Fruit fly (Drosophila melanogaster) whole organism, embryonic: ENCODE measurements around the gene CG15186.

Experiments used
- Ada2b ChIP-seq: fragments of 200-800 bp; sonication (Bioruptor generic); IDR thresholded peaks from 2 replicates; pipeline ENCODE4 v1.3.6; 2022; ENCODE audit warnings: missing biosample characterization, missing genetic modification characterization
- BEAF-32 ChIP-seq: fragments of 200-800 bp; sonication (Bioruptor generic); optimal IDR thresholded peaks from 3 replicates; lab custom pipeline; 2017; ENCODE audit warnings: missing biosample characterization, missing genetic modification characterization, mild to moderate bottlenecking, moderate library complexity, missing genetic modification reagents
- CG11695 ChIP-seq: fragments of 200-800 bp; sonication (Bioruptor generic); IDR thresholded peaks from 3 replicates; pipeline ENCODE4 v1.3.6; 2022; ENCODE audit warnings: missing biosample characterization, missing genetic modification characterization
- CG14710 ChIP-seq: fragments of 200-800 bp; sonication (Bioruptor generic); optimal IDR thresholded peaks from 3 replicates; lab custom pipeline; 2019; ENCODE audit warnings: missing biosample characterization, mild to moderate bottlenecking, missing genetic modification characterization, moderate library complexity
- CG17361 ChIP-seq: fragments of 200-800 bp; sonication (Bioruptor generic); IDR thresholded peaks from 3 replicates; pipeline ENCODE4 v1.3.6; 2022; ENCODE audit warnings: missing biosample characterization, missing genetic modification characterization
- CG17829 ChIP-seq: fragments of 200-800 bp; optimal IDR thresholded peaks from 2 replicates; lab custom pipeline; 2019; ENCODE audit warnings: missing biosample characterization, mild to moderate bottlenecking, missing genetic modification characterization, moderate library complexity
- CG18011 ChIP-seq: fragments of 200-800 bp; sonication (Bioruptor generic); optimal IDR thresholded peaks from 2 replicates; lab custom pipeline; 2017; ENCODE audit warnings: missing biosample characterization, missing genetic modification characterization, mild to moderate bottlenecking, moderate library complexity, missing genotype
- CG32532 ChIP-seq: fragments of 200-800 bp; sonication (Bioruptor generic); IDR thresholded peaks from 2 replicates; pipeline ENCODE4 v1.3.6; 2022; ENCODE audit warnings: missing biosample characterization, missing genetic modification characterization
- CG32767 ChIP-seq: fragments of 200-800 bp; sonication (Bioruptor generic); IDR thresholded peaks from 2 replicates; pipeline ENCODE4 v1.3.6; 2022; ENCODE audit warnings: missing biosample characterization, missing genetic modification characterization
- CG32772 ChIP-seq: fragments of 200-800 bp; sonication (Bioruptor generic); IDR thresholded peaks from 2 replicates; pipeline ENCODE4 v1.3.6; 2022; ENCODE audit warnings: missing biosample characterization, missing genetic modification characterization
- CG3838 ChIP-seq: fragments of 200-800 bp; sonication (Bioruptor generic); optimal IDR thresholded peaks from 3 replicates; lab custom pipeline; 2016; ENCODE audit warnings: missing biosample characterization, missing genetic modification characterization
- CG3995 ChIP-seq: fragments of 200-800 bp; sonication (Bioruptor generic); optimal IDR thresholded peaks from 3 replicates; lab custom pipeline; 2016; ENCODE audit warnings: missing biosample characterization, missing genetic modification characterization
- CG4328 ChIP-seq: fragments of 200-800 bp; sonication (Bioruptor generic); optimal IDR thresholded peaks from 3 replicates; lab custom pipeline; 2017; ENCODE audit warnings: missing biosample characterization, missing genetic modification reagents, missing genetic modification characterization
- CG5245 ChIP-seq: fragments of 200-800 bp; sonication (Bioruptor generic); optimal IDR thresholded peaks from 3 replicates; lab custom pipeline; 2016; ENCODE audit warnings: missing biosample characterization, missing genetic modification characterization
- CG6272 ChIP-seq: fragments of 200-800 bp; sonication (Bioruptor generic); IDR thresholded peaks from 2 replicates; pipeline ENCODE4 v1.3.6; 2022; ENCODE audit warnings: missing biosample characterization, missing genetic modification characterization
- CG6683 ChIP-seq: fragments of 200-800 bp; sonication (Bioruptor generic); optimal IDR thresholded peaks from 2 replicates; lab custom pipeline; 2017; ENCODE audit warnings: missing biosample characterization, mild to moderate bottlenecking, missing genetic modification characterization, missing genetic modification reagents
- CG8388 ChIP-seq: fragments of 200-800 bp; sonication (Bioruptor generic); optimal IDR thresholded peaks from 2 replicates; lab custom pipeline; 2019; ENCODE audit warnings: missing biosample characterization, mild to moderate bottlenecking, missing genetic modification characterization, moderate library complexity
- CTCF ChIP-seq: fragments of 200-800 bp; sonication (Bioruptor generic); optimal IDR thresholded peaks from 2 replicates; lab custom pipeline; 2017; ENCODE audit warnings: missing biosample characterization, mild to moderate bottlenecking, missing genetic modification characterization, moderate library complexity
- Chrac-16 ChIP-seq: fragments of 200-800 bp; sonication (Bioruptor generic); optimal IDR thresholded peaks from 3 replicates; lab custom pipeline; 2016; ENCODE audit warnings: missing biosample characterization, missing genetic modification characterization
- D19B ChIP-seq: fragments of 200-800 bp; sonication (Bioruptor generic); optimal IDR thresholded peaks from 2 replicates; lab custom pipeline; 2017; ENCODE audit warnings: missing biosample characterization, mild to moderate bottlenecking, missing genetic modification characterization
- Dfd ChIP-seq, 2 experiments: fragments of >200 bp; optimal IDR thresholded peaks; 2 replicates each; lab custom pipeline; 2017; ENCODE audit warnings: missing biosample characterization in 2 of 2, missing genetic modification characterization in 2 of 2
- Dip2 ChIP-seq: fragments of 200-800 bp; sonication (Bioruptor generic); IDR thresholded peaks from 2 replicates; pipeline ENCODE4 v1.3.6; 2022; ENCODE audit warnings: missing biosample characterization, missing genetic modification characterization
- Dip3 ChIP-seq: fragments of 200-800 bp; sonication (Bioruptor generic); optimal IDR thresholded peaks from 3 replicates; lab custom pipeline; 2016; ENCODE audit warnings: missing biosample characterization, missing genetic modification characterization
- Doc3 ChIP-seq: fragments of 200-800 bp; sonication (Bioruptor generic); IDR thresholded peaks from 3 replicates; pipeline ENCODE4 v1.3.6; 2022; ENCODE audit warnings: missing biosample characterization, missing genetic modification characterization; ENCODE audit not compliant: partially characterized antibody
- Drgx ChIP-seq: fragments of 200-800 bp; sonication (Bioruptor generic); IDR thresholded peaks from 2 replicates; pipeline ENCODE4 v1.3.6; 2022; ENCODE audit warnings: missing biosample characterization, missing genetic modification characterization
- MBD-R2 ChIP-seq: fragments of 200-800 bp; sonication (Bioruptor generic); IDR thresholded peaks from 2 replicates; pipeline ENCODE4 v1.3.6; 2022; ENCODE audit warnings: missing biosample characterization, missing genetic modification characterization
- Mes4 ChIP-seq: fragments of 200-800 bp; sonication (Bioruptor generic); optimal IDR thresholded peaks from 2 replicates; lab custom pipeline; 2016; ENCODE audit warnings: missing biosample characterization, missing genetic modification characterization
- Optix ChIP-seq: fragments of 200-800 bp; sonication (Bioruptor generic); IDR thresholded peaks from 3 replicates; pipeline ENCODE4 v1.3.6; 2022; ENCODE audit warnings: missing biosample characterization, missing genetic modification characterization
- Sin3A ChIP-seq: fragments of >200 bp; optimal IDR thresholded peaks from 2 replicates; lab custom pipeline; 2018
- Sox100B ChIP-seq: fragments of 200-800 bp; sonication (Bioruptor generic); optimal IDR thresholded peaks from 3 replicates; lab custom pipeline; 2018; ENCODE audit warnings: missing biosample characterization, mild to moderate bottlenecking, missing genetic modification characterization
- Spps ChIP-seq: fragments of 200-800 bp; sonication (Bioruptor generic); optimal IDR thresholded peaks from 2 replicates; lab custom pipeline; 2018; ENCODE audit warnings: missing biosample characterization, mild to moderate bottlenecking, missing genetic modification characterization
- ab ChIP-seq: fragments of 200-800 bp; sonication (Bioruptor generic); optimal IDR thresholded peaks from 2 replicates; lab custom pipeline; 2016; ENCODE audit warnings: missing biosample characterization, missing genetic modification characterization
- amos ChIP-seq: fragments of 200-800 bp; sonication (Bioruptor generic); IDR thresholded peaks from 2 replicates; pipeline ENCODE4 v1.3.6; 2022; ENCODE audit warnings: missing biosample characterization, missing genetic modification characterization; ENCODE audit not compliant: partially characterized antibody
- ara ChIP-seq: fragments of 200-800 bp; sonication (Bioruptor generic); IDR thresholded peaks from 2 replicates; pipeline ENCODE4 v1.3.6; 2022; ENCODE audit warnings: missing biosample characterization, missing genetic modification characterization
- bbx ChIP-seq: fragments of 200-800 bp; sonication (Bioruptor generic); IDR thresholded peaks from 2 replicates; pipeline ENCODE4 v1.3.6; 2022; ENCODE audit warnings: missing biosample characterization, missing genetic modification characterization; ENCODE audit not compliant: partially characterized antibody
- bcd ChIP-seq: fragments of 200-800 bp; sonication (Bioruptor generic); optimal IDR thresholded peaks from 2 replicates; lab custom pipeline; 2017; ENCODE audit warnings: missing biosample characterization, mild to moderate bottlenecking, missing genetic modification characterization
- btn ChIP-seq: fragments of 200-800 bp; sonication (Bioruptor generic); optimal IDR thresholded peaks from 2 replicates; lab custom pipeline; 2016; ENCODE audit warnings: missing biosample characterization, missing genetic modification characterization
- chif ChIP-seq, 2 experiments: fragments of 200-800 bp; sonication (Bioruptor generic); optimal IDR thresholded peaks; 3 replicates each; lab custom pipeline; 2016; ENCODE audit warnings: missing biosample characterization in 2 of 2, missing genetic modification characterization in 2 of 2
- croc ChIP-seq: fragments of 200-800 bp; sonication (Bioruptor generic); conservative IDR thresholded peaks from 3 replicates; pipeline ENCODE4 v1.3.6; 2022; ENCODE audit warnings: missing biosample characterization, missing genetic modification characterization
- fd64A ChIP-seq: fragments of 200-800 bp; sonication (Bioruptor generic); optimal IDR thresholded peaks from 3 replicates; lab custom pipeline; 2018; ENCODE audit warnings: missing biosample characterization, mild to moderate bottlenecking, missing genetic modification characterization
- jigr1 ChIP-seq: fragments of 200-800 bp; sonication (Bioruptor generic); IDR thresholded peaks from 3 replicates; pipeline ENCODE4 v1.3.6; 2022; ENCODE audit warnings: missing biosample characterization, missing genetic modification characterization
- kay ChIP-seq: fragments of 200-800 bp; sonication (Bioruptor generic); optimal IDR thresholded peaks from 2 replicates; lab custom pipeline; 2016; ENCODE audit warnings: missing biosample characterization, missing genetic modification characterization
- nmo ChIP-seq: fragments of 200-800 bp; sonication (Bioruptor generic); optimal IDR thresholded peaks from 2 replicates; lab custom pipeline; 2018; ENCODE audit warnings: missing biosample characterization, mild to moderate bottlenecking, missing genetic modification characterization, moderate library complexity
- p53 ChIP-seq: fragments of 200-800 bp; sonication (Bioruptor generic); optimal IDR thresholded peaks from 2 replicates; lab custom pipeline; 2016; ENCODE audit warnings: missing biosample characterization, missing genetic modification characterization
- pan ChIP-seq, 4 experiments: fragments of >200 bp in 3 of 4; fragments of 200-800 bp in 1 of 4; sonication (Bioruptor generic) in 1 of 4; optimal IDR thresholded peaks in 3 of 4; IDR thresholded peaks in 1 of 4; 2 replicates each; pipeline versions ENCODE4 v1.3.6 to Lab custom; 2017 to 2022; ENCODE audit warnings: missing biosample characterization in 2 of 4, missing genetic modification characterization in 2 of 4, mixed read lengths in 1 of 4
- pzg ChIP-seq: fragments of 200-800 bp; sonication (Bioruptor generic); optimal IDR thresholded peaks from 3 replicates; lab custom pipeline; 2018; ENCODE audit warnings: missing biosample characterization, mild to moderate bottlenecking, missing genetic modification characterization, moderate library complexity
- ranshi ChIP-seq: fragments of 200-800 bp; sonication (Bioruptor generic); IDR thresholded peaks from 2 replicates; pipeline ENCODE4 v1.3.6; 2022; ENCODE audit warnings: missing biosample characterization, missing genetic modification characterization
- repo ChIP-seq: fragments of 200-800 bp; sonication (Bioruptor generic); optimal IDR thresholded peaks from 2 replicates; lab custom pipeline; 2016; ENCODE audit warnings: missing biosample characterization, missing genetic modification characterization
- salm ChIP-seq: fragments of 200-800 bp; sonication (Bioruptor generic); optimal IDR thresholded peaks from 2 replicates; lab custom pipeline; 2018; ENCODE audit warnings: missing biosample characterization, mild to moderate bottlenecking, missing genetic modification characterization
- shn ChIP-seq: fragments of 200-800 bp; sonication (Bioruptor generic); optimal IDR thresholded peaks from 3 replicates; lab custom pipeline; 2016; ENCODE audit warnings: missing biosample characterization, missing genetic modification characterization
- slbo ChIP-seq: fragments of 200-800 bp; sonication (Bioruptor generic); IDR thresholded peaks from 2 replicates; pipeline ENCODE4 v1.3.6; 2022; ENCODE audit warnings: missing biosample characterization, missing genetic modification characterization
- toy ChIP-seq: fragments of 200-800 bp; sonication (Bioruptor generic); IDR thresholded peaks from 2 replicates; pipeline ENCODE4 v1.3.6; 2022; ENCODE audit warnings: missing biosample characterization, missing genetic modification characterization

Gene CG15186

dm6 chr3R:6457055-6457391 is 21.1 kb upstream of the CG15186 start, which contains the start of gene Zif:
Gene Zif, plus strand, starts transcription at chr3R:6457088.
- no peak for TF ChIP-seq CG32767 (GFP tag; lab: Robert Waterston, UW)
- TF ChIP-seq salm (tag; lab: Kevin White, UChicago) = no peak
- TF ChIP-seq pan (optimal IDR thresholded peaks at IDR 0.05; lab: Kevin White, UChicago) = no peak
- TF ChIP-seq pan (GFP tag; optimal IDR thresholded peaks at IDR 0.05 in 1 of 2, IDR thresholded peaks at IDR 0.05 in 1 of 2) = peak in 1 of 2 experiments; percentile 41
- no peak for TF ChIP-seq Mes4 (GFP tag; lab: Kevin White, UChicago)
- TF ChIP-seq p53 (GFP tag; lab: Kevin White, UChicago) = peak; percentile 15
- TF ChIP-seq pzg (GFP tag; lab: Kevin White, UChicago) = peak; percentile 65
- TF ChIP-seq Spps (tag; lab: Kevin White, UChicago) = no peak
- TF ChIP-seq btn (GFP tag; lab: Kevin White, UChicago) = no peak
- TF ChIP-seq jigr1 (GFP tag; lab: Robert Waterston, UW) = no peak
- TF ChIP-seq Ada2b (GFP tag; lab: Robert Waterston, UW) = no peak
- no peak for TF ChIP-seq Dip2 (GFP tag; lab: Robert Waterston, UW)
- TF ChIP-seq shn (GFP tag; lab: Kevin White, UChicago) = peak; percentile 50
- peak; percentile 69 for TF ChIP-seq MBD-R2 (GFP tag; lab: Robert Waterston, UW)
- no peak for TF ChIP-seq fd64A
- no peak for TF ChIP-seq Optix (GFP tag; lab: Robert Waterston, UW)
- TF ChIP-seq BEAF-32 (GFP tag; lab: Kevin White, UChicago) = peak; percentile 48
- peak; percentile 84 for TF ChIP-seq slbo
- TF ChIP-seq CG32772 (GFP tag; lab: Robert Waterston, UW) = peak; percentile 21; the same call in 1 of the 2 replicates
- peak; percentile 68 for TF ChIP-seq Dip3 (GFP tag; lab: Kevin White, UChicago)
- TF ChIP-seq CG17829 = peak; percentile 21
- TF ChIP-seq Doc3 = 0 out of 3 replicates have a peak, but pooled peaks have one; percentile 16
- no peak for TF ChIP-seq ara (GFP tag; lab: Robert Waterston, UW)
- TF ChIP-seq toy (GFP tag; lab: Robert Waterston, UW) = no peak
- TF ChIP-seq ranshi = no peak
- peak; percentile 1 for TF ChIP-seq Chrac-16
- TF ChIP-seq CG11695 (GFP tag; lab: Robert Waterston, UW) = no peak
- peak; percentile 52 for TF ChIP-seq CG17361 (GFP tag; lab: Robert Waterston, UW)
- no peak for TF ChIP-seq CG4328
- peak; percentile 8 for TF ChIP-seq CG14710 (tag; lab: Kevin White, UChicago)
- TF ChIP-seq CG6683 (GFP tag; lab: Kevin White, UChicago) = no peak
- TF ChIP-seq kay (GFP tag; lab: Kevin White, UChicago) = no peak
- TF ChIP-seq CG8388 (GFP tag; lab: Kevin White, UChicago) = no peak
- TF ChIP-seq chif (GFP tag; optimal IDR thresholded peaks at IDR 0.05; lab: Kevin White, UChicago) = peak; percentile 9 to 24
- no peak for TF ChIP-seq Dfd (GFP tag; optimal IDR thresholded peaks at IDR 0.05; lab: Kevin White, UChicago)
- peak; percentile 14 for TF ChIP-seq CG3995
- TF ChIP-seq bcd (GFP tag; lab: Kevin White, UChicago) = no peak
- peak; percentile 14 for TF ChIP-seq Sin3A (lab: Kevin White, UChicago)
- peak; percentile 29 for TF ChIP-seq repo (GFP tag; lab: Kevin White, UChicago)
- peak; percentile 56 for TF ChIP-seq amos (GFP tag; lab: Robert Waterston, UW)
- no peak for TF ChIP-seq bbx (GFP tag; lab: Robert Waterston, UW)
- TF ChIP-seq CG18011 (GFP tag; lab: Kevin White, UChicago) = peak; percentile 27
- TF ChIP-seq CG5245 = peak; percentile 38
- TF ChIP-seq D19B (GFP tag; lab: Kevin White, UChicago) = no peak
- TF ChIP-seq ab (GFP tag; lab: Kevin White, UChicago) = no peak
- no peak for TF ChIP-seq Sox100B
- TF ChIP-seq CG3838 = no peak
- TF ChIP-seq nmo (GFP tag; lab: Kevin White, UChicago) = peak; percentile 30
- 0 out of 2 replicates have a peak, but pooled peaks have one; percentile 30 for TF ChIP-seq Drgx
- TF ChIP-seq croc = no peak; the same call in 2 of the 3 replicates
- TF ChIP-seq CTCF (GFP tag; lab: Kevin White, UChicago) = no peak
- peak; percentile 31; the same call in 1 of the 2 replicates for TF ChIP-seq CG6272 (GFP tag; lab: Robert Waterston, UW)
- peak; percentile 60; the same call in 1 of the 2 replicates for TF ChIP-seq CG32532 (GFP tag; lab: Robert Waterston, UW)
